Fruit fly (Drosophila melanogaster) whole organism, pupa: Measurements from ENCODE around the gene Nepl18.

Experiments
- CG10348 ChIP-seq: fragments of 200-800 bp; sonication (Bioruptor generic); IDR thresholded peaks from 2 replicates; pipeline ENCODE4 v1.3.6; 2022; ENCODE audit warnings: missing biosample characterization, missing genetic modification characterization
- CG12605 ChIP-seq: fragments of 200-800 bp; sonication (Bioruptor generic); IDR thresholded peaks from 2 replicates; pipeline ENCODE4 v1.3.6; 2022; ENCODE audit warnings: missing biosample characterization, missing genetic modification characterization
- CG13204 ChIP-seq: fragments of 200-800 bp; sonication (Bioruptor generic); optimal IDR thresholded peaks from 2 replicates; lab custom pipeline; 2018; ENCODE audit warnings: missing biosample characterization, mild to moderate bottlenecking, missing genetic modification characterization, moderate library complexity
- CG14655 ChIP-seq: fragments of 200-800 bp; sonication (Bioruptor generic); optimal IDR thresholded peaks from 3 replicates; lab custom pipeline; 2017; ENCODE audit warnings: mild to moderate bottlenecking, missing biosample characterization, missing genetic modification reagents, missing genetic modification characterization
- CG15710 ChIP-seq: fragments of 200-800 bp; sonication (Bioruptor generic); optimal IDR thresholded peaks from 2 replicates; lab custom pipeline; 2018; ENCODE audit warnings: missing biosample characterization, mild to moderate bottlenecking, missing genetic modification characterization, moderate library complexity
- CG17806 ChIP-seq: fragments of 200-800 bp; sonication (Bioruptor generic); optimal IDR thresholded peaks from 2 replicates; lab custom pipeline; 2018; ENCODE audit warnings: missing biosample characterization, mild to moderate bottlenecking, missing genetic modification characterization, moderate library complexity
- CG32121 ChIP-seq: fragments of 200-800 bp; sonication (Bioruptor generic); IDR thresholded peaks from 2 replicates; pipeline ENCODE4 v1.3.6; 2022; ENCODE audit warnings: missing biosample characterization, missing genetic modification characterization
- CG34367 ChIP-seq: fragments of 200-800 bp; sonication (Bioruptor generic); optimal IDR thresholded peaks from 2 replicates; lab custom pipeline; 2018; ENCODE audit warnings: missing biosample characterization, mild to moderate bottlenecking, missing genetic modification characterization
- CG4496 ChIP-seq: fragments of 200-800 bp; sonication (Bioruptor generic); IDR thresholded peaks from 3 replicates; pipeline ENCODE4 v1.3.6; 2022; ENCODE audit warnings: missing biosample characterization, missing genetic modification characterization
- CG8159 ChIP-seq: fragments of 200-800 bp; sonication (Bioruptor generic); optimal IDR thresholded peaks from 3 replicates; lab custom pipeline; 2018; ENCODE audit warnings: missing biosample characterization, mild to moderate bottlenecking, missing genetic modification characterization, moderate library complexity
- CG8301 ChIP-seq: fragments of 200-800 bp; sonication (Bioruptor generic); optimal IDR thresholded peaks from 2 replicates; lab custom pipeline; 2018; ENCODE audit warnings: missing biosample characterization, mild to moderate bottlenecking, missing genetic modification characterization
- CG9948 ChIP-seq: fragments of 200-800 bp; sonication (Bioruptor generic); optimal IDR thresholded peaks from 2 replicates; lab custom pipeline; 2018; ENCODE audit warnings: missing biosample characterization, mild to moderate bottlenecking, missing genetic modification characterization, moderate library complexity
- D1 ChIP-seq: fragments of 200-800 bp; sonication (Bioruptor generic); optimal IDR thresholded peaks from 2 replicates; lab custom pipeline; 2018; ENCODE audit warnings: missing biosample characterization, mild to moderate bottlenecking, missing genetic modification characterization, moderate library complexity
- EcR ChIP-seq: fragments of 200-800 bp; sonication (Bioruptor generic); optimal IDR thresholded peaks from 3 replicates; lab custom pipeline; 2019; ENCODE audit warnings: missing biosample characterization, missing genetic modification characterization, mild to moderate bottlenecking, moderate library complexity, missing genetic modification reagents
- Ets98B ChIP-seq: fragments of 200-800 bp; sonication (Bioruptor generic); IDR thresholded peaks from 2 replicates; pipeline ENCODE4 v1.3.6; 2022; ENCODE audit warnings: missing biosample characterization, missing genetic modification characterization
- Pif1A ChIP-seq: fragments of 200-800 bp; sonication (Bioruptor generic); optimal IDR thresholded peaks from 3 replicates; lab custom pipeline; 2016; ENCODE audit warnings: missing biosample characterization, missing genetic modification characterization
- Pif1B ChIP-seq: fragments of 200-800 bp; sonication (Bioruptor generic); optimal IDR thresholded peaks from 3 replicates; lab custom pipeline; 2016; ENCODE audit warnings: missing biosample characterization, missing genetic modification characterization
- Snoo ChIP-seq: fragments of 200-800 bp; sonication (Bioruptor generic); optimal IDR thresholded peaks from 3 replicates; lab custom pipeline; 2017; ENCODE audit warnings: missing biosample characterization, mild to moderate bottlenecking, missing genetic modification characterization, inconsistent platforms
- fd96Ca ChIP-seq: fragments of 200-800 bp; sonication (Bioruptor generic); IDR thresholded peaks from 3 replicates; pipeline ENCODE4 v1.3.6; 2022; ENCODE audit warnings: missing biosample characterization, missing genetic modification characterization
- gl ChIP-seq: fragments of 200-800 bp; sonication (Bioruptor generic); optimal IDR thresholded peaks from 2 replicates; lab custom pipeline; 2018; ENCODE audit warnings: missing biosample characterization, mild to moderate bottlenecking, missing genetic modification characterization
- rn ChIP-seq: fragments of 200-800 bp; sonication (Bioruptor generic); IDR thresholded peaks from 2 replicates; pipeline ENCODE4 v1.3.6; 2022; ENCODE audit warnings: missing biosample characterization, missing genetic modification characterization

Nepl18 gene

DNA sequence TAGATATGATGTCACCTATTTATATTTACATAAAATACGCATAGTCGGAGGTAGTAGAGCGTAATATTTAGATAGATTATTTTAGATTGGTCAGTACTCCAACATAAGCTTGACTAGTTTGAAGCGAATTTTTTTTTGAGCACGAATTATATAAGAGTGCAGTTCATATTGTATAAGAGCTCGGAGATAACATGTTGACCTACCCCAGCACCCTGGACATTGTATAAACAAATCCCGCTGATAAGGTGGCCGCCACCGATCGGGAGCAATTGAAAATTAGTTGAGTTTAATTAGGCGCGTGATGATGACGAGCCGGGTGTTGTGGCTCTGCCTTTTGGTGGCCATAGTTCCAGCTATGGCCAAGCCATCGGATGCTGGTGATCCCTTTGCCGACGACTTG, at the start of gene Nepl18:
Gene Nepl18, plus strand, starts transcription at position 277 of the 400 bp plus-strand sequence.
- no peak for TF ChIP-seq CG15710 (tag; lab: Kevin White, UChicago)
- no peak for TF ChIP-seq CG34367
- no peak for TF ChIP-seq CG14655
- no peak for TF ChIP-seq CG32121 (GFP tag; lab: Robert Waterston, UW)
- TF ChIP-seq CG8159 (tag; lab: Kevin White, UChicago), result no peak
- TF ChIP-seq CG10348 (GFP tag; lab: Robert Waterston, UW), result no peak
- no peak for TF ChIP-seq CG12605 (GFP tag; lab: Robert Waterston, UW)
- TF ChIP-seq Snoo, result no peak
- no peak for TF ChIP-seq CG13204 (GFP tag; lab: Kevin White, UChicago)
- no peak for TF ChIP-seq Ets98B (GFP tag; lab: Robert Waterston, UW)
- no peak for TF ChIP-seq CG17806 (tag; lab: Kevin White, UChicago)
- no peak for TF ChIP-seq Pif1A (GFP tag; lab: Kevin White, UChicago)
- no peak for TF ChIP-seq D1 (tag; lab: Kevin White, UChicago)

DNA sequence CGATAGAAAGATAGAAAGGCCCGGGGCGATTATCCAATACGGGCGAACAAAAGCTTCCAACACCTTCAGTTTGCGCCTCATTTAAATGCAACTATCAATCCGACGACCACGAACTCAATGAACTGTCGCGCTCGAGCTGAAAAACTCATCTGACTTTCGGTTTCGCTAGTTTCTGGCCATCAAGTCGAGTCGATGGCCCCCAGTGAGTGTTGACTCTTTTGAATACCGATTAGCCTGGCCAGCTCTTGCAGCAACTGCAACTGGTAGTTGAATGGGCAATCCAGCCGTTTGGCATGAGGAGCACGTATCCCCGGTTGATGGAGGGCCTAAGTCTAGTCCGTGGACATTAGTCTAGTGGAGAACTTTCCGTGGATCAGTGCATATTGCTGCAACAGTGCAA, 48.2 kb upstream of the Nepl18 start:
- no peak for TF ChIP-seq CG8301 (tag; lab: Kevin White, UChicago)
- TF ChIP-seq Pif1A (GFP tag; lab: Kevin White, UChicago), result no peak
- TF ChIP-seq EcR (GFP tag; lab: Kevin White, UChicago), result no peak
- TF ChIP-seq Ets98B (GFP tag; lab: Robert Waterston, UW), result no peak

DNA sequence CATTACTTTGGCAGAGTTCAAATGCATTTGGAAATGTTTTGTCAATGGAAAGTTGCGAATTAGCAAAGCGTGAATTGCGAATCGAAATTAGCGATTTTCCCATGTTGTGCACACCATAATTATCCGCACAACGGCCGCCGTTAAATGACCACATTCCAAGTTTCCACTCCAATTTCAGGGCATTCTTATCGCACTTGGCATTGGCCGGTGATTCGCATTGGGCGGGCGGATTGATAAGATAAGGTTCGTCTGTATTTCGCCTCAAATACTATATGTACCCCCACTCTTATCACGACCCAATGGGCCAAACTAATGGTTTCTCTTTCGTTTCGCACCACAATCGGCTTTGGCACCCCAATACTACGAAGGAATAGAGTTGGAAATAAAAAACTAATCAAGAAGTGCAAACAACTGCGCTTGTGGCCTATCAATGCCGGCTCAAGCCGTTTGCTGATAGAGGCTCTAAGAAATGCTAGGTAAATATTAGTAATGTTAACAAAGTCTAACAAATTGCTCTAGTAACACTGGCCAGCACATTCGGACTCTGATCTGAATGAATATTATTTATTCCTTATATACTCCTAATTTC, 46.0 kb upstream of the Nepl18 start:
- TF ChIP-seq CG8159 (tag; lab: Kevin White, UChicago) (no peak), CG9948 (tag; lab: Kevin White, UChicago) (no peak), CG15710 (tag; lab: Kevin White, UChicago) (no peak), CG32121 (GFP tag; lab: Robert Waterston, UW) (no peak), CG10348 (GFP tag; lab: Robert Waterston, UW) (no peak), Pif1A (GFP tag; lab: Kevin White, UChicago) (no peak), Ets98B (GFP tag; lab: Robert Waterston, UW) (no peak), rn (GFP tag; lab: Robert Waterston, UW) (no peak), CG14655 (no peak)

DNA sequence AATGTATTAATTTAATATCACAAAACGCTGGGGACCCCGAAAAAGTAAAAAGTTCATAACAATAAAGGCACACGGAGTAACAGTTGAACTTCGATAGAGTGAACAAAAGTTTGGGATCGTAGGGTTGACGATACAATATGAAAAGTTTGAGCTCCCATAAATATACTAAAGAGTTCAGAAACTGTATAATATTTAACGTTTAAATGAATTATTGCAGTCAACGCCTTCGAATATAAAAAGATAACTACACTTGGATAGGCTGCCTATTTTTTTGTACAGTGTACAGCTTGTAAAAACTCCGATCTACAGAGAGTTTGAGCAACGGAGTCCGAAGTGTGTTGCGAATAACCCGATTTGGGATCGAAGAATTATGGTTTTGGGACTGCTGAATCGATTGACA, 44.7 kb upstream of the Nepl18 start:
- TF ChIP-seq EcR (GFP tag; lab: Kevin White, UChicago), result no peak
- TF ChIP-seq Snoo, result peak; percentile 42

DNA sequence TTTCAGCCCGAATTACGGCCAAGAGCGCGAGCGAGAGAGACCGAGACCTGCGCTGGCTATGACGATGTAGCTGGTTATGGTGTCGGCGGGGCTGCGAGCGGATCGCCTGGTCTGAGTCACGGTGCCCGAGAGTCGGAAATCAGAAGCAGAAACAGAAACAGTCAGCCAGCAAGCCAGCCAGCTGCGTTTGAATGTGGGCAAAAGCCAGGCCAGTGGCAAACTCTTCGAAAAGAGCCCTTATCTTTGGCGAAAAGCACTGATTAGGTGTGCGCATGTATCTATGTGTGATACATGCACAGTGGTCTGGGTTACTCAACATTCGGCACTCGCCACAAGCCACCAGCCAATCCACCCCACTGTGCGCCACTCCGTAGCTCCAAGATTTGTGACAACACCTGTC, 44.2 kb upstream of the Nepl18 start:
- no peak for TF ChIP-seq CG13204 (GFP tag; lab: Kevin White, UChicago)
- no peak for TF ChIP-seq CG15710 (tag; lab: Kevin White, UChicago)
- TF ChIP-seq CG14655, result no peak
- 0 out of 3 replicates have a peak, but pooled peaks have one; percentile 27 for TF ChIP-seq fd96Ca
- no peak for TF ChIP-seq CG8159 (tag; lab: Kevin White, UChicago)
- no peak for TF ChIP-seq EcR (GFP tag; lab: Kevin White, UChicago)

DNA sequence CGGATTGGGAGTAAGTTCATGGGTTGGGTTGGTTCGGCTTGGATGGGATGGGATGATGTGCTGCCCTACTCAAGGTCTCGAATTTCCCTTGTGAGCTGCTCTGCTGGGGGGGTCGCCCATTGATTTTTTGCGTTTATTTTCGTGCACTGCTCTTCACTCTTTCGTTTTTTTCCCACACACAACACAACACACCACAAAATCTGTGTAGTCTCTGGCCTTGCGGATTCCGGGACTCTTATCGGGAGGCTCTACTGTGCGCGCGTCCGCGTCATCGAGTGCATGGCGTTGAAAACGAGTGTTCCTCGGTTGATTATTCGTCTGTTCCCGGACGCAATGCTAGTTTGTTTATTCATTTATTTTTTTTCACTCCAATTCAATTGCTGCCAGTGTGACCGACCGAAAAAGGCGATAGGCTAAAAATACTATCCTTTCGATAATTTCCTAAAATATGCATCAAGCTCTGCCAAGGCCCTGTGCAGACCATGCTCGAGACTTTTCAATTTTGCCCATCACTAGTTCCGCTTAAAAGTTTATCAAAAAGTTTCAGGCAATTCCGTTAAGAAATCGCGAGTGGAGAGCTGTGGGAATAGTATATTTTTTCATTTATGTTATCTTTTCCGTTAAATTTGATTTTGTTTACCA, 43.7 kb upstream of the Nepl18 start, which contains the start of gene WASp:
Gene WASp, minus strand, starts transcription at position 399 of the 642 bp plus-strand sequence.
- peak; percentile 50 for TF ChIP-seq CG12605 (GFP tag; lab: Robert Waterston, UW)
- peak; percentile 67; the same call in 2 of the 3 replicates for TF ChIP-seq CG4496 (GFP tag; lab: Robert Waterston, UW)
- TF ChIP-seq fd96Ca, result no peak; the same call in 1 of the 3 replicates
- TF ChIP-seq CG32121 (GFP tag; lab: Robert Waterston, UW), result peak; percentile 25; the same call in 1 of the 2 replicates
- no peak for TF ChIP-seq CG13204 (GFP tag; lab: Kevin White, UChicago)
- peak; percentile 4 for TF ChIP-seq CG8301 (tag; lab: Kevin White, UChicago)
- peak; percentile 22 for TF ChIP-seq CG17806 (tag; lab: Kevin White, UChicago)
- peak; percentile 53 for TF ChIP-seq CG15710 (tag; lab: Kevin White, UChicago)
- TF ChIP-seq Pif1B (GFP tag; lab: Kevin White, UChicago), result peak; percentile 16
- no peak for TF ChIP-seq CG14655
- peak; percentile 67 for TF ChIP-seq Ets98B (GFP tag; lab: Robert Waterston, UW)
- TF ChIP-seq rn (GFP tag; lab: Robert Waterston, UW), result 0 out of 2 replicates have a peak, but pooled peaks have one; percentile 18
- peak; percentile 46 for TF ChIP-seq gl
- no peak for TF ChIP-seq Pif1A (GFP tag; lab: Kevin White, UChicago)
- no peak for TF ChIP-seq CG10348 (GFP tag; lab: Robert Waterston, UW)
- peak; percentile 48 for TF ChIP-seq CG34367
- peak; percentile 19 for TF ChIP-seq CG8159 (tag; lab: Kevin White, UChicago)
- TF ChIP-seq EcR (GFP tag; lab: Kevin White, UChicago), result no peak
- TF ChIP-seq D1 (tag; lab: Kevin White, UChicago), result no peak
- TF ChIP-seq CG9948 (tag; lab: Kevin White, UChicago), result no peak
- TF ChIP-seq Snoo, result no peak
